Worm (Caenorhabditis elegans): ENCODE measurements around the gene ints-7.
A peak's percentile ranks its signal among the peaks of the same experiment; 100 is the strongest.

ints-7 gene

ce11 chrII:11566970-11567711 is 15.5 kb upstream of the ints-7 start, which contains the start of gene F54D5.5 (continued):
- peak; percentile 94 for TF ChIP-seq mls-2 (tag; optimal IDR thresholded peaks at IDR 0.05)

- TF ChIP-seq lsy-2 (tag; optimal IDR thresholded peaks at IDR 0.05), result peak; percentile 7
- no peak for TF ChIP-seq unc-39 (tag; optimal IDR thresholded peaks at IDR 0.05)
- TF ChIP-seq drap-1 (GFP tag; optimal IDR thresholded peaks at IDR 0.05), result no peak
- TF ChIP-seq nhr-28 (tag; optimal IDR thresholded peaks at IDR 0.05), result no peak
- no peak for TF ChIP-seq mls-2 (tag; optimal IDR thresholded peaks at IDR 0.05)
- TF ChIP-seq zip-8 (tag; optimal IDR thresholded peaks at IDR 0.05), result no peak
- TF ChIP-seq nhr-76 (tag; optimal IDR thresholded peaks at IDR 0.05), result no peak
- peak; percentile 62 for TF ChIP-seq hlh-1 (tag; optimal IDR thresholded peaks at IDR 0.05)
- TF ChIP-seq mep-1 (tag; optimal IDR thresholded peaks at IDR 0.05), result no peak
- peak; percentile 66 for TF ChIP-seq lin-32 (GFP tag; optimal IDR thresholded peaks at IDR 0.05)
- no peak for TF ChIP-seq flh-1 (GFP tag; optimal IDR thresholded peaks at IDR 0.05)
Measured at ce11 chrII:11568670-11569069, 14.0 kb upstream of the ints-7 start.

- TF ChIP-seq blmp-1 (tag; optimal IDR thresholded peaks at IDR 0.05) (no peak), unc-39 (tag; optimal IDR thresholded peaks at IDR 0.05) (no peak), unc-120 (tag; optimal IDR thresholded peaks at IDR 0.05; ENCODE audit: poor library complexity, severe bottlenecking) (no peak), unc-62 (GFP tag; optimal IDR thresholded peaks at IDR 0.05) (no peak), nhr-237 (tag; optimal IDR thresholded peaks at IDR 0.05) (no peak)
Measured at ce11 chrII:11569213-11569868, 13.3 kb upstream of the ints-7 start, which contains the start of the genes F54D5.23 and F54D5.4. TSS of gene F54D5.23 (minus strand) at chrII:11569287. TSS of gene F54D5.4 (plus strand) at chrII:11569818.

ce11 chrII:11571260-11571854 is 11.3 kb upstream of the ints-7 start, which contains the start of gene F54D5.3:
TSS of gene F54D5.3 (plus strand) at chrII:11571805.
- no peak for TF ChIP-seq mab-5 (tag; optimal IDR thresholded peaks at IDR 0.05)
- TF ChIP-seq zip-8 (tag; optimal IDR thresholded peaks at IDR 0.05), result peak; percentile 98
- no peak for TF ChIP-seq ceh-43 (GFP tag; optimal IDR thresholded peaks at IDR 0.05)
- TF ChIP-seq unc-62 (GFP tag; optimal IDR thresholded peaks at IDR 0.05), result no peak
- TF ChIP-seq hlh-1 (tag; optimal IDR thresholded peaks at IDR 0.05), result no peak

- no peak for TF ChIP-seq cnd-1 (tag; optimal IDR thresholded peaks at IDR 0.05)
- TF ChIP-seq unc-62 (GFP tag; optimal IDR thresholded peaks at IDR 0.05), result no peak
- no peak for TF ChIP-seq mab-5 (tag; optimal IDR thresholded peaks at IDR 0.05)
- TF ChIP-seq elt-3 (tag; optimal IDR thresholded peaks at IDR 0.05), result no peak
- no peak for TF ChIP-seq nhr-237 (tag; optimal IDR thresholded peaks at IDR 0.05)
- no peak for TF ChIP-seq elt-1 (tag; optimal IDR thresholded peaks at IDR 0.05; ENCODE audit: borderline replicate concordance, insufficient read depth)
- TF ChIP-seq flh-1 (GFP tag; optimal IDR thresholded peaks at IDR 0.05), result no peak
- TF ChIP-seq lin-13 (tag; optimal IDR thresholded peaks at IDR 0.05), result no peak
- TF ChIP-seq tbx-8 (GFP tag; optimal IDR thresholded peaks at IDR 0.05), result no peak
- TF ChIP-seq M03D4.4 (tag; optimal IDR thresholded peaks at IDR 0.05), result no peak
- no peak for TF ChIP-seq drap-1 (GFP tag; optimal IDR thresholded peaks at IDR 0.05)
- no peak for TF ChIP-seq lin-32 (GFP tag; optimal IDR thresholded peaks at IDR 0.05)
- no peak for TF ChIP-seq nhr-2 (tag; optimal IDR thresholded peaks at IDR 0.05)
- no peak for TF ChIP-seq pha-4 (tag; optimal IDR thresholded peaks at IDR 0.05)
- TF ChIP-seq hlh-1 (tag; optimal IDR thresholded peaks at IDR 0.05), result no peak
- no peak for TF ChIP-seq sptf-1 (tag; optimal IDR thresholded peaks at IDR 0.05)
Measured at ce11 chrII:11572944-11573343, 9.7 kb upstream of the ints-7 start, which contains the start of gene F54D5.2. TSS of gene F54D5.2 (plus strand) at chrII:11573180.

- TF ChIP-seq hlh-1 (tag; optimal IDR thresholded peaks at IDR 0.05) (peak; percentile 20), ztf-11 (tag; optimal IDR thresholded peaks at IDR 0.05) (no peak), bed-3 (GFP tag; optimal IDR thresholded peaks at IDR 0.05) (no peak), nhr-28 (tag; optimal IDR thresholded peaks at IDR 0.05) (no peak), ceh-39 (tag; optimal IDR thresholded peaks at IDR 0.05) (no peak), lin-13 (tag; optimal IDR thresholded peaks at IDR 0.05) (no peak), mep-1 (tag; optimal IDR thresholded peaks at IDR 0.05) (no peak), elt-1 (tag; optimal IDR thresholded peaks at IDR 0.05; ENCODE audit: borderline replicate concordance, insufficient read depth) (no peak)
Measured at ce11 chrII:11577397-11577796, 5.3 kb upstream of the ints-7 start, which contains the start of gene pcs-1. TSS of gene pcs-1 (minus strand) at chrII:11577740.
